Worm (Caenorhabditis elegans) whole organism, late embryonic: ENCODE measurements around the gene C17G10.1.

Experiments used
- C38D4.7 ChIP-seq: fragments of 200-800 bp; sonication (Bioruptor generic); optimal IDR thresholded peaks from 2 replicates; lab custom pipeline; 2018; ENCODE audit warnings: mild to moderate bottlenecking, missing genetic modification characterization, moderate library complexity, missing compliant biosample characterization
- F13H6.1 ChIP-seq: sonication (generic microtip); optimal IDR thresholded peaks from 2 replicates; lab custom pipeline; 2016; ENCODE audit warnings: missing genetic modification characterization, missing compliant biosample characterization
- K09A11.1 ChIP-seq: sonication (generic microtip); optimal IDR thresholded peaks from 2 replicates; lab custom pipeline; 2017; ENCODE audit warnings: antibody characterized with exemption, mild to moderate bottlenecking, missing genetic modification characterization, missing compliant biosample characterization; ENCODE audit not compliant: insufficient read depth
- T23F11.4 ChIP-seq: fragments of 200-800 bp; sonication (Bioruptor generic); optimal IDR thresholded peaks from 2 replicates; lab custom pipeline; 2018; ENCODE audit warnings: mild to moderate bottlenecking, missing genetic modification characterization, missing compliant biosample characterization
- Y22D7AL.16 ChIP-seq: sonication (generic microtip); optimal IDR thresholded peaks from 2 replicates; lab custom pipeline; 2016; ENCODE audit warnings: missing genetic modification characterization, missing compliant biosample characterization
- ahr-1 ChIP-seq: sonication (generic microtip); optimal IDR thresholded peaks from 2 replicates; lab custom pipeline; 2016; ENCODE audit warnings: missing genetic modification characterization, missing compliant biosample characterization
- ceh-14 ChIP-seq: sonication (generic microtip); optimal IDR thresholded peaks from 2 replicates; lab custom pipeline; 2016; ENCODE audit warnings: missing genotype, missing genetic modification characterization, missing compliant biosample characterization
- ceh-18 ChIP-seq: sonication (generic microtip); optimal IDR thresholded peaks from 2 replicates; lab custom pipeline; 2016; ENCODE audit warnings: missing genetic modification characterization, missing compliant biosample characterization
- ceh-19 ChIP-seq: fragments of 200-800 bp; sonication (Bioruptor generic); optimal IDR thresholded peaks from 2 replicates; lab custom pipeline; 2018; ENCODE audit warnings: mild to moderate bottlenecking, missing genetic modification characterization, missing compliant biosample characterization
- ceh-24 ChIP-seq: sonication (generic microtip); optimal IDR thresholded peaks from 2 replicates; lab custom pipeline; 2016; ENCODE audit warnings: mild to moderate bottlenecking, missing genetic modification characterization, missing compliant biosample characterization
- ceh-34 ChIP-seq: sonication (generic microtip); optimal IDR thresholded peaks from 2 replicates; lab custom pipeline; 2016; ENCODE audit warnings: mild to moderate bottlenecking, missing genetic modification characterization, missing compliant biosample characterization
- ceh-45 ChIP-seq: fragments of 200-800 bp; sonication (Bioruptor generic); IDR thresholded peaks from 2 replicates; pipeline ENCODE4 v1.3.6; 2022; ENCODE audit warnings: missing genetic modification reagents, missing genetic modification characterization, missing compliant biosample characterization
- ceh-6 ChIP-seq: fragments of 200-800 bp; sonication (Bioruptor generic); optimal IDR thresholded peaks from 2 replicates; lab custom pipeline; 2018; ENCODE audit warnings: mild to moderate bottlenecking, missing genetic modification characterization, missing compliant biosample characterization
- ceh-9 ChIP-seq: sonication (generic microtip); optimal IDR thresholded peaks from 2 replicates; lab custom pipeline; 2016; ENCODE audit warnings: mild to moderate bottlenecking, missing genetic modification characterization, inconsistent platforms, missing compliant biosample characterization
- che-1 ChIP-seq: sonication (generic microtip); optimal IDR thresholded peaks from 2 replicates; lab custom pipeline; 2016; ENCODE audit warnings: mild to moderate bottlenecking, missing genetic modification characterization, missing compliant biosample characterization
- dmd-4 ChIP-seq: sonication (generic microtip); optimal IDR thresholded peaks from 2 replicates; lab custom pipeline; 2016; ENCODE audit warnings: borderline replicate concordance, missing genetic modification characterization, missing compliant biosample characterization
- dve-1 ChIP-seq: sonication (generic microtip); optimal IDR thresholded peaks from 2 replicates; lab custom pipeline; 2017; ENCODE audit warnings: antibody characterized with exemption, mild to moderate bottlenecking, missing genetic modification characterization, missing compliant biosample characterization
- elt-2 ChIP-seq: sonication (generic microtip); optimal IDR thresholded peaks from 2 replicates; lab custom pipeline; 2016; ENCODE audit warnings: missing genetic modification reagents, missing genetic modification characterization, missing compliant biosample characterization
- elt-4 ChIP-seq: sonication (generic microtip); optimal IDR thresholded peaks from 2 replicates; lab custom pipeline; 2016; ENCODE audit warnings: missing genetic modification characterization, missing compliant biosample characterization
- eyg-1 ChIP-seq: sonication (generic microtip); optimal IDR thresholded peaks from 2 replicates; lab custom pipeline; 2016; ENCODE audit warnings: missing genotype, missing genetic modification characterization, missing compliant biosample characterization
- fax-1 ChIP-seq: sonication (generic microtip); optimal IDR thresholded peaks from 2 replicates; lab custom pipeline; 2016; ENCODE audit warnings: missing genotype, missing genetic modification characterization, missing compliant biosample characterization
- fkh-10 ChIP-seq: fragments of 150-350 bp; optimal IDR thresholded peaks from 2 replicates; lab custom pipeline; 2014; ENCODE audit warnings: missing biosample characterization, missing genetic modification reagents, missing genetic modification characterization
- fkh-6 ChIP-seq: sonication (generic microtip); optimal IDR thresholded peaks from 2 replicates; lab custom pipeline; 2016; ENCODE audit warnings: missing genetic modification characterization, missing compliant biosample characterization
- gmeb-2 ChIP-seq: sonication (generic microtip); optimal IDR thresholded peaks from 2 replicates; lab custom pipeline; 2016; ENCODE audit warnings: missing genetic modification characterization, inconsistent platforms, missing compliant biosample characterization
- hlh-13 ChIP-seq: fragments of 200-800 bp; sonication (Bioruptor generic); optimal IDR thresholded peaks from 2 replicates; lab custom pipeline; 2018; ENCODE audit warnings: mild to moderate bottlenecking, missing genetic modification characterization, missing compliant biosample characterization
- hlh-15 ChIP-seq: sonication (generic microtip); optimal IDR thresholded peaks from 2 replicates; lab custom pipeline; 2016; ENCODE audit warnings: missing genetic modification characterization, missing compliant biosample characterization
- hlh-6 ChIP-seq: sonication (generic microtip); optimal IDR thresholded peaks from 2 replicates; lab custom pipeline; 2016; ENCODE audit warnings: missing genotype, missing genetic modification characterization, missing compliant biosample characterization
- hlh-8 ChIP-seq: sonication (generic microtip); optimal IDR thresholded peaks from 2 replicates; lab custom pipeline; 2016; ENCODE audit warnings: missing genotype, missing genetic modification characterization, missing compliant biosample characterization
- lim-6 ChIP-seq: sonication (generic microtip); optimal IDR thresholded peaks from 2 replicates; lab custom pipeline; 2016; ENCODE audit warnings: missing genetic modification characterization, missing compliant biosample characterization
- lin-11 ChIP-seq: fragments of 200-800 bp; sonication (Bioruptor generic); optimal IDR thresholded peaks from 2 replicates; lab custom pipeline; 2018; ENCODE audit warnings: mild to moderate bottlenecking, missing genetic modification characterization, missing compliant biosample characterization
- madf-2 ChIP-seq: sonication (generic microtip); optimal IDR thresholded peaks from 2 replicates; lab custom pipeline; 2017; ENCODE audit warnings: missing genetic modification characterization, missing compliant biosample characterization
- nhr-232 ChIP-seq: sonication (generic microtip); optimal IDR thresholded peaks from 2 replicates; lab custom pipeline; 2016; ENCODE audit warnings: missing genetic modification characterization, missing compliant biosample characterization
- npax-4 ChIP-seq: sonication (generic microtip); optimal IDR thresholded peaks from 2 replicates; lab custom pipeline; 2016; ENCODE audit warnings: missing genetic modification characterization, missing compliant biosample characterization
- pag-3 ChIP-seq: sonication (generic microtip); optimal IDR thresholded peaks from 2 replicates; lab custom pipeline; 2016; ENCODE audit warnings: missing compliant biosample characterization, missing genetic modification characterization, borderline replicate concordance
- pat-9 ChIP-seq: fragments of 200-800 bp; sonication (Bioruptor generic); optimal IDR thresholded peaks from 2 replicates; lab custom pipeline; 2018; ENCODE audit warnings: mild to moderate bottlenecking, missing genetic modification characterization, moderate library complexity, missing compliant biosample characterization
- pha-4 ChIP-seq: fragments of 150-350 bp; optimal IDR thresholded peaks from 2 replicates; lab custom pipeline; 2018; ENCODE audit warnings: missing biosample characterization, missing genetic modification reagents, missing genetic modification characterization
- pqm-1 ChIP-seq: sonication (generic microtip); optimal IDR thresholded peaks from 2 replicates; lab custom pipeline; 2016; ENCODE audit warnings: missing genetic modification characterization, missing compliant biosample characterization
- pros-1 ChIP-seq: fragments of 150-350 bp; optimal IDR thresholded peaks from 2 replicates; lab custom pipeline; 2014; ENCODE audit warnings: missing biosample characterization, missing genetic modification reagents, missing genetic modification characterization
- rnt-1 ChIP-seq: sonication (generic microtip); optimal IDR thresholded peaks from 2 replicates; lab custom pipeline; 2016; ENCODE audit warnings: missing genetic modification characterization, missing compliant biosample characterization
- sdc-2 ChIP-seq: sonication (generic microtip); optimal IDR thresholded peaks from 2 replicates; lab custom pipeline; 2016; ENCODE audit warnings: missing genotype, missing genetic modification characterization, missing compliant biosample characterization
- sox-2 ChIP-seq: fragments of 200-800 bp; sonication (Bioruptor generic); IDR thresholded peaks from 2 replicates; pipeline ENCODE4 v1.3.6; 2022; ENCODE audit warnings: missing genetic modification reagents, missing genetic modification characterization, missing compliant biosample characterization
- sox-4 ChIP-seq: sonication (generic microtip); optimal IDR thresholded peaks from 2 replicates; lab custom pipeline; 2017; ENCODE audit warnings: mild to moderate bottlenecking, missing genetic modification characterization, inconsistent platforms, missing compliant biosample characterization
- tbx-7 ChIP-seq: sonication (generic microtip); optimal IDR thresholded peaks from 2 replicates; lab custom pipeline; 2016; ENCODE audit warnings: missing genotype, missing genetic modification characterization, missing compliant biosample characterization
- unc-3 ChIP-seq, 2 experiments: fragments of 200-800 bp in 1 of 2; sonication (Bioruptor generic) in 1 of 2; sonication (generic microtip) in 1 of 2; conservative IDR thresholded peaks in 1 of 2; optimal IDR thresholded peaks in 1 of 2; 2 replicates each; pipeline versions ENCODE4 v1.3.6 to Lab custom; 2016 to 2022; ENCODE audit warnings: missing compliant biosample characterization in 2 of 2, missing genetic modification characterization in 2 of 2, missing genetic modification reagents in 1 of 2
- unc-86 ChIP-seq: sonication (generic microtip); optimal IDR thresholded peaks from 2 replicates; lab custom pipeline; 2016; ENCODE audit warnings: missing genetic modification characterization, missing compliant biosample characterization
- ztf-16 ChIP-seq: sonication (generic microtip); optimal IDR thresholded peaks from 2 replicates; lab custom pipeline; 2017; ENCODE audit warnings: missing genetic modification characterization, missing compliant biosample characterization

Gene C17G10.1

ce11 chrII:5554317-5554716, 42.0 kb upstream of the C17G10.1 start, which contains the start of gene ins-12:
Gene ins-12, plus strand, starts transcription at chrII:5554617.
- TF ChIP-seq eyg-1 (tag; lab: Kevin White, UChicago) (no peak), pha-4 (tag; lab: Kevin White, UChicago) (no peak), ceh-24 (tag; lab: Kevin White, UChicago) (no peak), lin-11 (no peak), hlh-6 (no peak), pag-3 (no peak), ceh-14 (no peak), dmd-4 (no peak), ceh-34 (tag; lab: Kevin White, UChicago) (no peak), hlh-15 (no peak), fax-1 (tag; lab: Kevin White, UChicago) (no peak), fkh-10 (GFP tag; lab: Kevin White, UChicago) (no peak), pqm-1 (no peak), F13H6.1 (tag; lab: Kevin White, UChicago) (no peak), madf-2 (tag; lab: Kevin White, UChicago) (no peak), T23F11.4 (GFP tag; lab: Kevin White, UChicago) (no peak), ceh-6 (no peak), hlh-8 (tag; lab: Kevin White, UChicago) (no peak), rnt-1 (tag; lab: Kevin White, UChicago) (no peak)

ce11 chrII:5554788-5555187, 41.6 kb upstream of the C17G10.1 start:
- TF ChIP-seq C38D4.7 (no peak), pros-1 (tag; lab: Kevin White, UChicago) (no peak), sox-4 (tag; lab: Kevin White, UChicago) (no peak), ztf-16 (tag; lab: Kevin White, UChicago) (no peak), hlh-6 (no peak), dve-1 (tag; lab: Kevin White, UChicago) (no peak), pat-9 (tag; lab: Kevin White, UChicago) (no peak), T23F11.4 (GFP tag; lab: Kevin White, UChicago) (no peak), ceh-19 (no peak), fkh-10 (GFP tag; lab: Kevin White, UChicago) (no peak), madf-2 (tag; lab: Kevin White, UChicago) (no peak), F13H6.1 (tag; lab: Kevin White, UChicago) (no peak), che-1 (tag; lab: Kevin White, UChicago) (no peak), hlh-15 (no peak), K09A11.1 (tag; lab: Kevin White, UChicago) (no peak), elt-2 (tag; lab: Kevin White, UChicago) (no peak), fax-1 (tag; lab: Kevin White, UChicago) (no peak), unc-3 (GFP tag; conservative IDR thresholded peaks at IDR 0.05; lab: Robert Waterston, UW) (no peak), unc-3 (tag; optimal IDR thresholded peaks at IDR 0.05; lab: Kevin White, UChicago) (no peak)
- TF ChIP-seq, all 69 proteins: peak for 0

ce11 chrII:5555522-5555921, 40.8 kb upstream of the C17G10.1 start:
- TF ChIP-seq unc-86 (tag; lab: Kevin White, UChicago) = no peak
- no peak for TF ChIP-seq fkh-6 (tag; lab: Kevin White, UChicago)
- no peak for TF ChIP-seq tbx-7 (tag; lab: Kevin White, UChicago)
- no peak for TF ChIP-seq che-1 (tag; lab: Kevin White, UChicago)
- no peak for TF ChIP-seq T23F11.4 (GFP tag; lab: Kevin White, UChicago)
- TF ChIP-seq lim-6 = no peak
- TF ChIP-seq ztf-16 (tag; lab: Kevin White, UChicago) = no peak
- no peak for TF ChIP-seq npax-4 (tag; lab: Kevin White, UChicago)
- TF ChIP-seq lin-11 = no peak
- TF ChIP-seq hlh-13 = no peak

- no peak for TF ChIP-seq fax-1 (tag; lab: Kevin White, UChicago)
- no peak for TF ChIP-seq ahr-1 (tag; lab: Kevin White, UChicago)
- TF ChIP-seq che-1 (tag; lab: Kevin White, UChicago) = no peak
- no peak for TF ChIP-seq sdc-2
- no peak for TF ChIP-seq elt-4 (tag; lab: Kevin White, UChicago)
- TF ChIP-seq ceh-45 (GFP tag; lab: Robert Waterston, UW) = no peak
- TF ChIP-seq ceh-6 = no peak
- TF ChIP-seq ceh-24 (tag; lab: Kevin White, UChicago) = no peak
- no peak for TF ChIP-seq nhr-232 (tag; lab: Kevin White, UChicago)
- TF ChIP-seq ceh-18 = no peak
- no peak for TF ChIP-seq pat-9 (tag; lab: Kevin White, UChicago)
- no peak for TF ChIP-seq unc-86 (tag; lab: Kevin White, UChicago)
- TF ChIP-seq sox-2 (GFP tag; lab: Robert Waterston, UW) = no peak
- TF ChIP-seq ztf-16 (tag; lab: Kevin White, UChicago) = no peak
- TF ChIP-seq ceh-9 (tag; lab: Kevin White, UChicago) = no peak
- TF ChIP-seq Y22D7AL.16 (tag; lab: Kevin White, UChicago) = no peak
- TF ChIP-seq gmeb-2 (tag; lab: Kevin White, UChicago) = no peak
- no peak for TF ChIP-seq fkh-6 (tag; lab: Kevin White, UChicago)
- no peak for TF ChIP-seq fkh-10 (GFP tag; lab: Kevin White, UChicago)
These were observed 39.9 kb upstream of the C17G10.1 start, which contains the start of gene ins-11 for ce11 chrII:5556431-5556830. Gene ins-11, plus strand, starts transcription at chrII:5556731.
